Fruit fly (Drosophila melanogaster) whole organism, embryonic: ENCODE data around the gene Duba.

Experiments used
- Atf6 ChIP-seq: fragments of 200-800 bp; sonication (Bioruptor generic); IDR thresholded peaks from 2 replicates; pipeline ENCODE4 v1.3.6; 2022; ENCODE audit warnings: missing biosample characterization, missing genetic modification characterization
- B-H2 ChIP-seq: fragments of 200-800 bp; sonication (Bioruptor generic); optimal IDR thresholded peaks from 2 replicates; lab custom pipeline; 2018; ENCODE audit warnings: missing biosample characterization, mild to moderate bottlenecking, missing genetic modification characterization
- BEAF-32 ChIP-seq: fragments of 200-800 bp; sonication (Bioruptor generic); optimal IDR thresholded peaks from 3 replicates; lab custom pipeline; 2017; ENCODE audit warnings: missing biosample characterization, missing genetic modification characterization, mild to moderate bottlenecking, moderate library complexity, missing genetic modification reagents
- BtbVII ChIP-seq: fragments of 200-800 bp; sonication (Bioruptor generic); optimal IDR thresholded peaks from 3 replicates; lab custom pipeline; 2017; ENCODE audit warnings: missing biosample characterization, mild to moderate bottlenecking, missing genetic modification characterization
- CG11093 ChIP-seq: fragments of 200-800 bp; sonication (Bioruptor generic); IDR thresholded peaks from 3 replicates; pipeline ENCODE4 v1.3.6; 2022; ENCODE audit warnings: missing biosample characterization, missing genetic modification characterization
- CG11247 ChIP-seq: fragments of 200-800 bp; sonication (Bioruptor generic); IDR thresholded peaks from 2 replicates; pipeline ENCODE4 v1.3.6; 2022; ENCODE audit warnings: missing biosample characterization, missing genetic modification characterization
- CG11695 ChIP-seq: fragments of 200-800 bp; sonication (Bioruptor generic); IDR thresholded peaks from 3 replicates; pipeline ENCODE4 v1.3.6; 2022; ENCODE audit warnings: missing biosample characterization, missing genetic modification characterization
- CG12659 ChIP-seq: fragments of 200-800 bp; sonication (Bioruptor generic); optimal IDR thresholded peaks from 3 replicates; lab custom pipeline; 2017; ENCODE audit warnings: mild to moderate bottlenecking, missing biosample characterization, missing genetic modification reagents, missing genetic modification characterization
- CG12744 ChIP-seq: fragments of 200-800 bp; sonication (Bioruptor generic); optimal IDR thresholded peaks from 2 replicates; lab custom pipeline; 2016; ENCODE audit warnings: missing biosample characterization, missing genetic modification characterization
- CG13424 ChIP-seq: fragments of 200-800 bp; sonication (Bioruptor generic); optimal IDR thresholded peaks from 2 replicates; lab custom pipeline; 2019; ENCODE audit warnings: missing biosample characterization, mild to moderate bottlenecking, missing genetic modification characterization, moderate library complexity
- CG13624 ChIP-seq: fragments of 200-800 bp; sonication (Bioruptor generic); optimal IDR thresholded peaks from 2 replicates; lab custom pipeline; 2016; ENCODE audit warnings: missing biosample characterization, missing genetic modification characterization
- CG13894 ChIP-seq: fragments of 200-800 bp; sonication (Bioruptor generic); optimal IDR thresholded peaks from 3 replicates; lab custom pipeline; 2018; ENCODE audit warnings: missing biosample characterization, mild to moderate bottlenecking, missing genetic modification characterization, moderate library complexity
- CG14014 ChIP-seq: fragments of 200-800 bp; sonication (Bioruptor generic); IDR thresholded peaks from 2 replicates; pipeline ENCODE4 v1.3.6; 2022; ENCODE audit warnings: missing biosample characterization, missing genetic modification characterization
- CG15269 ChIP-seq: fragments of 200-800 bp; sonication (Bioruptor generic); optimal IDR thresholded peaks from 2 replicates; lab custom pipeline; 2018; ENCODE audit warnings: missing biosample characterization, mild to moderate bottlenecking, missing genetic modification characterization, moderate library complexity
- CG1647 ChIP-seq: fragments of 200-800 bp; sonication (Bioruptor generic); optimal IDR thresholded peaks from 3 replicates; lab custom pipeline; 2016; ENCODE audit warnings: missing biosample characterization, missing genetic modification characterization
- CG1792 ChIP-seq: fragments of 200-800 bp; sonication (Bioruptor generic); optimal IDR thresholded peaks from 2 replicates; lab custom pipeline; 2016; ENCODE audit warnings: missing biosample characterization, missing genetic modification characterization
- CG2120 ChIP-seq: fragments of 200-800 bp; sonication (Bioruptor generic); optimal IDR thresholded peaks from 3 replicates; lab custom pipeline; 2016; ENCODE audit warnings: missing biosample characterization, missing genetic modification characterization
- CG2712 ChIP-seq: fragments of 200-800 bp; optimal IDR thresholded peaks from 3 replicates; lab custom pipeline; 2019; ENCODE audit warnings: missing biosample characterization, mild to moderate bottlenecking, missing genetic modification characterization, moderate library complexity
- CG2875 ChIP-seq: fragments of 200-800 bp; sonication (Bioruptor generic); optimal IDR thresholded peaks from 2 replicates; lab custom pipeline; 2017; ENCODE audit warnings: missing biosample characterization, mild to moderate bottlenecking, missing genetic modification characterization, missing genetic modification reagents
- CG3163 ChIP-seq: fragments of 200-800 bp; sonication (Bioruptor generic); optimal IDR thresholded peaks from 3 replicates; lab custom pipeline; 2016; ENCODE audit warnings: missing biosample characterization, missing genetic modification characterization
- CG34224 ChIP-seq: fragments of 200-800 bp; sonication (Bioruptor generic); IDR thresholded peaks from 3 replicates; pipeline ENCODE4 v1.3.6; 2022; ENCODE audit warnings: missing biosample characterization, missing genetic modification characterization; ENCODE audit not compliant: partially characterized antibody
- CG43689 ChIP-seq: fragments of 200-800 bp; sonication (Bioruptor generic); IDR thresholded peaks from 2 replicates; pipeline ENCODE4 v1.3.6; 2022; ENCODE audit warnings: missing biosample characterization, missing genetic modification characterization
- CG7372 ChIP-seq: fragments of 200-800 bp; sonication (Bioruptor generic); IDR thresholded peaks from 2 replicates; pipeline ENCODE4 v1.3.6; 2022; ENCODE audit warnings: missing biosample characterization, missing genetic modification characterization
- CG7556 ChIP-seq: fragments of 200-800 bp; sonication (Bioruptor generic); optimal IDR thresholded peaks from 2 replicates; lab custom pipeline; 2017; ENCODE audit warnings: missing biosample characterization, mild to moderate bottlenecking, missing genetic modification characterization
- CoRest ChIP-seq: fragments of 200-800 bp; sonication (Bioruptor generic); optimal IDR thresholded peaks from 3 replicates; lab custom pipeline; 2018; ENCODE audit warnings: missing biosample characterization, mild to moderate bottlenecking, missing genetic modification characterization, moderate library complexity
- HHEX ChIP-seq: fragments of 200-800 bp; sonication (Bioruptor generic); optimal IDR thresholded peaks from 3 replicates; lab custom pipeline; 2017; ENCODE audit warnings: missing biosample characterization, mild to moderate bottlenecking, missing genetic modification characterization, missing genetic modification reagents
- Jarid2 ChIP-seq: fragments of 200-800 bp; sonication (Bioruptor generic); optimal IDR thresholded peaks from 3 replicates; lab custom pipeline; 2017; ENCODE audit warnings: mild to moderate bottlenecking, missing biosample characterization, missing genetic modification reagents, missing genetic modification characterization
- Lhr ChIP-seq: fragments of 200-800 bp; sonication (Bioruptor generic); optimal IDR thresholded peaks from 3 replicates; lab custom pipeline; 2017; ENCODE audit warnings: mild to moderate bottlenecking, missing biosample characterization, missing genetic modification reagents, missing genetic modification characterization
- Vsx1 ChIP-seq: fragments of 200-800 bp; sonication (Bioruptor generic); optimal IDR thresholded peaks from 2 replicates; lab custom pipeline; 2017; ENCODE audit warnings: missing biosample characterization, mild to moderate bottlenecking, missing genetic modification characterization, missing genetic modification reagents
- YL-1 ChIP-seq: fragments of 200-800 bp; sonication (Bioruptor generic); optimal IDR thresholded peaks from 3 replicates; lab custom pipeline; 2017; ENCODE audit warnings: missing biosample characterization, mild to moderate bottlenecking, missing genetic modification characterization
- corto ChIP-seq: fragments of 200-800 bp; sonication (Bioruptor generic); optimal IDR thresholded peaks from 2 replicates; lab custom pipeline; 2016; ENCODE audit warnings: missing biosample characterization, mild to moderate bottlenecking, missing genetic modification characterization, moderate library complexity
- danr ChIP-seq: fragments of 200-800 bp; sonication (Bioruptor generic); IDR thresholded peaks from 2 replicates; pipeline ENCODE4 v1.3.6; 2022; ENCODE audit warnings: missing biosample characterization, missing genetic modification characterization
- dysf ChIP-seq: fragments of 200-800 bp; sonication (Bioruptor generic); IDR thresholded peaks from 3 replicates; pipeline ENCODE4 v1.3.6; 2022; ENCODE audit warnings: missing biosample characterization, missing genetic modification characterization
- fru ChIP-seq: fragments of >200 bp; optimal IDR thresholded peaks from 2 replicates; lab custom pipeline; 2017
- gce ChIP-seq: fragments of 200-800 bp; sonication (Bioruptor generic); IDR thresholded peaks from 3 replicates; pipeline ENCODE4 v1.3.6; 2022; ENCODE audit warnings: missing biosample characterization, missing genetic modification characterization
- lab ChIP-seq: fragments of 200-800 bp; sonication (Bioruptor generic); optimal IDR thresholded peaks from 3 replicates; lab custom pipeline; 2017; ENCODE audit warnings: missing biosample characterization, missing genetic modification characterization, mild to moderate bottlenecking, moderate library complexity, missing genetic modification reagents
- maf-S ChIP-seq: fragments of 200-800 bp; sonication (Bioruptor generic); optimal IDR thresholded peaks from 2 replicates; lab custom pipeline; 2016; ENCODE audit warnings: missing biosample characterization, missing genetic modification characterization
- oc ChIP-seq: fragments of 200-800 bp; sonication (Bioruptor generic); optimal IDR thresholded peaks from 2 replicates; lab custom pipeline; 2018; ENCODE audit warnings: missing biosample characterization, mild to moderate bottlenecking, missing genetic modification characterization, moderate library complexity
- p53 ChIP-seq: fragments of 200-800 bp; sonication (Bioruptor generic); optimal IDR thresholded peaks from 2 replicates; lab custom pipeline; 2016; ENCODE audit warnings: missing biosample characterization, missing genetic modification characterization
- pho ChIP-seq: fragments of 200-800 bp; sonication (Bioruptor generic); optimal IDR thresholded peaks from 2 replicates; lab custom pipeline; 2016; ENCODE audit warnings: missing biosample characterization, missing genetic modification characterization
- phol ChIP-seq: fragments of 200-800 bp; sonication (Bioruptor generic); optimal IDR thresholded peaks from 3 replicates; lab custom pipeline; 2018; ENCODE audit warnings: missing biosample characterization, mild to moderate bottlenecking, missing genetic modification characterization, moderate library complexity
- prd ChIP-seq, 3 experiments: fragments of >200 bp in 2 of 3; fragments of 200-800 bp in 1 of 3; sonication (Bioruptor generic) in 1 of 3; optimal IDR thresholded peaks in 2 of 3; IDR thresholded peaks in 1 of 3; 2 replicates in 2 of 3; 3 replicates in 1 of 3; pipeline versions ENCODE4 v1.3.6 to Lab custom; 2017 to 2022; ENCODE audit warnings: missing biosample characterization in 1 of 3, missing genetic modification characterization in 1 of 3
- psq ChIP-seq: fragments of 200-800 bp; sonication (Bioruptor generic); optimal IDR thresholded peaks from 2 replicates; lab custom pipeline; 2017; ENCODE audit warnings: missing biosample characterization, missing genetic modification characterization
- sob ChIP-seq: fragments of 200-800 bp; sonication (Bioruptor generic); IDR thresholded peaks from 2 replicates; pipeline ENCODE4 v1.3.6; 2022; ENCODE audit warnings: missing biosample characterization, missing genetic modification characterization
- sug ChIP-seq: fragments of 200-800 bp; optimal IDR thresholded peaks from 2 replicates; lab custom pipeline; 2019; ENCODE audit warnings: missing biosample characterization, mild to moderate bottlenecking, missing genetic modification characterization, moderate library complexity
- trh ChIP-seq: fragments of 200-800 bp; sonication (Bioruptor generic); optimal IDR thresholded peaks from 2 replicates; lab custom pipeline; 2016; ENCODE audit warnings: missing biosample characterization, missing genetic modification characterization
- z ChIP-seq: fragments of 200-800 bp; sonication (Bioruptor generic); IDR thresholded peaks from 3 replicates; pipeline ENCODE4 v1.3.6; 2022; ENCODE audit warnings: missing biosample characterization, missing genetic modification characterization
- zfh2 ChIP-seq: fragments of 200-800 bp; sonication (Bioruptor generic); optimal IDR thresholded peaks from 2 replicates; lab custom pipeline; 2016; ENCODE audit warnings: missing biosample characterization, missing genetic modification characterization

Duba gene

DNA sequence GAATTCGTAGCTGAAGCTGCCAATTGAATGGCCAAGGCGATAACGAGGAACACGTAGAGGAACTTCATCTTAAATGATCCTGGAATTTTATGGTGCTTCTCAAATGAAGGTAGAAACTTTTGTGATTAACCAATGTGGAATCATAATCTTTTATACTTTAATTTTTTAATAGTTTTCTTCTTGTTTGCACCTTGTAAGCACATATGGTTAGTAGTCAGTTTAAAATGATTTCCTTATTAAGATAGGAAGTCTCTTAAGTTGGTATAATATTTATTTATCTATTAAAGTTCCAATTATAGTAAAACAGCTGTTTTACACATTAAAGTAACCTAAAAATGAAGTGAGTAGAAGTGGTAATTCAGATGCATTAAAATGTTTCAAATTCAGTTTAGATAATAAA is 28.3 kb downstream of the Duba start, which contains the start of gene CG43391:
TSS of gene CG43391 (minus strand) at position 101 of the 400 bp plus-strand sequence.
- no peak for TF ChIP-seq pho (GFP tag; lab: Kevin White, UChicago)
- no peak for TF ChIP-seq gce (GFP tag; lab: Robert Waterston, UW)
- no peak for TF ChIP-seq p53 (GFP tag; lab: Kevin White, UChicago)
- no peak for TF ChIP-seq CG7372 (GFP tag; lab: Robert Waterston, UW)
- TF ChIP-seq CG3163 (GFP tag; lab: Kevin White, UChicago): no peak
- TF ChIP-seq, all 482 proteins: peak for 0

DNA sequence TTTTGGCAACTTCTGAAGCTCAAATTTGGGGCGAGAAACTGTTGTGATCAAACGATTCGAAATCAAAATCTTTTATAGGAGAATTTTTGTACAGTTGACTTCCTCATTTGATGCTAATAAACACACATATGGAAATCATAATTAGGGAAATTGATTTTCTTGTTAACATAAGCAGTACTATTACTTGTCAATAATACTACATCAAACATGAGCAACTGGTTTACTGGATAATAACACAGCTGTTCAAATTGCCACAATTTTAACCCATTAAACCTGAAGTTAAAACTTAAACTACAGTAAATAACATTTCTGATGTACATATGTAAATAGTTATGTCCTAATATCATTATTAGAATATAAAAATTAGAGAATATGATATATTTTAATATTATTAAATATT is 29.3 kb downstream of the Duba start, which contains the start of gene CG43390:
TSS of gene CG43390 (minus strand) at position 32 of the 400 bp plus-strand sequence.
- TF ChIP-seq CG1647 (GFP tag; lab: Kevin White, UChicago) (peak; percentile 48), CG13894 (tag; lab: Kevin White, UChicago) (peak; percentile 79), CoRest (tag; lab: Kevin White, UChicago) (peak; percentile 39), CG13624 (GFP tag; lab: Kevin White, UChicago) (no peak), CG13424 (peak; percentile 27), BtbVII (peak; percentile 83), Vsx1 (no peak), Jarid2 (GFP tag; lab: Kevin White, UChicago) (peak; percentile 2), corto (no peak), CG11247 (GFP tag; lab: Robert Waterston, UW) (peak; percentile 28; the same call in 1 of the 2 replicates), CG2875 (GFP tag; lab: Kevin White, UChicago) (peak; percentile 7), CG2120 (GFP tag; lab: Kevin White, UChicago) (peak; percentile 59), danr (GFP tag; lab: Robert Waterston, UW) (peak; percentile 9; the same call in 1 of the 2 replicates), z (GFP tag; lab: Robert Waterston, UW) (no peak), CG43689 (GFP tag; lab: Robert Waterston, UW) (no peak), CG11093 (no peak), Lhr (GFP tag; lab: Kevin White, UChicago) (no peak), oc (tag; lab: Kevin White, UChicago) (no peak), CG15269 (tag; lab: Kevin White, UChicago) (peak; percentile 72), CG14014 (GFP tag; lab: Robert Waterston, UW) (peak; percentile 63; the same call in 1 of the 2 replicates), CG7556 (GFP tag; lab: Kevin White, UChicago) (peak; percentile 24), sug (tag; lab: Kevin White, UChicago) (peak; percentile 39), Atf6 (GFP tag; lab: Robert Waterston, UW) (peak; percentile 69), pho (GFP tag; lab: Kevin White, UChicago) (peak; percentile 27), psq (GFP tag; lab: Kevin White, UChicago) (no peak), CG2712 (tag; lab: Kevin White, UChicago) (no peak), CG11695 (GFP tag; lab: Robert Waterston, UW) (peak; percentile 75), fru (lab: Kevin White, UChicago) (no peak), lab (GFP tag; lab: Kevin White, UChicago) (peak; percentile 88), B-H2 (peak; percentile 69), CG12659 (GFP tag; lab: Kevin White, UChicago) (peak; percentile 45), phol (no peak), CG1792 (GFP tag; lab: Kevin White, UChicago) (peak; percentile 11), prd (optimal IDR thresholded peaks at IDR 0.05; lab: Kevin White, UChicago) (no peak), prd (GFP tag; IDR thresholded peaks at IDR 0.05; lab: Robert Waterston, UW) (no peak), YL-1 (GFP tag; lab: Kevin White, UChicago) (no peak), sob (GFP tag; lab: Robert Waterston, UW) (peak; percentile 68; the same call in 1 of the 2 replicates), maf-S (peak; percentile 7), CG12744 (GFP tag; lab: Kevin White, UChicago) (peak; percentile 7), trh (GFP tag; lab: Kevin White, UChicago) (peak; percentile 2), CG34224 (GFP tag; lab: Robert Waterston, UW) (no peak), dysf (GFP tag; lab: Robert Waterston, UW) (peak; percentile 51; the same call in 1 of the 3 replicates), HHEX (GFP tag; lab: Kevin White, UChicago) (peak; percentile 28), zfh2 (no peak), BEAF-32 (GFP tag; lab: Kevin White, UChicago) (no peak)
